Fruit fly (Drosophila melanogaster) whole organism, pupa: ENCODE data around the gene Rh4.

Experiments
- CG10348 ChIP-seq: fragments of 200-800 bp; sonication (Bioruptor generic); IDR thresholded peaks from 2 replicates; pipeline ENCODE4 v1.3.6; 2022; ENCODE audit warnings: missing biosample characterization, missing genetic modification characterization
- CG12605 ChIP-seq: fragments of 200-800 bp; sonication (Bioruptor generic); IDR thresholded peaks from 2 replicates; pipeline ENCODE4 v1.3.6; 2022; ENCODE audit warnings: missing biosample characterization, missing genetic modification characterization
- CG13204 ChIP-seq: fragments of 200-800 bp; sonication (Bioruptor generic); optimal IDR thresholded peaks from 2 replicates; lab custom pipeline; 2018; ENCODE audit warnings: missing biosample characterization, mild to moderate bottlenecking, missing genetic modification characterization, moderate library complexity
- CG14655 ChIP-seq: fragments of 200-800 bp; sonication (Bioruptor generic); optimal IDR thresholded peaks from 3 replicates; lab custom pipeline; 2017; ENCODE audit warnings: mild to moderate bottlenecking, missing biosample characterization, missing genetic modification reagents, missing genetic modification characterization
- CG15710 ChIP-seq: fragments of 200-800 bp; sonication (Bioruptor generic); optimal IDR thresholded peaks from 2 replicates; lab custom pipeline; 2018; ENCODE audit warnings: missing biosample characterization, mild to moderate bottlenecking, missing genetic modification characterization, moderate library complexity
- CG17806 ChIP-seq: fragments of 200-800 bp; sonication (Bioruptor generic); optimal IDR thresholded peaks from 2 replicates; lab custom pipeline; 2018; ENCODE audit warnings: missing biosample characterization, mild to moderate bottlenecking, missing genetic modification characterization, moderate library complexity
- CG32121 ChIP-seq: fragments of 200-800 bp; sonication (Bioruptor generic); IDR thresholded peaks from 2 replicates; pipeline ENCODE4 v1.3.6; 2022; ENCODE audit warnings: missing biosample characterization, missing genetic modification characterization
- CG34367 ChIP-seq: fragments of 200-800 bp; sonication (Bioruptor generic); optimal IDR thresholded peaks from 2 replicates; lab custom pipeline; 2018; ENCODE audit warnings: missing biosample characterization, mild to moderate bottlenecking, missing genetic modification characterization
- CG4496 ChIP-seq: fragments of 200-800 bp; sonication (Bioruptor generic); IDR thresholded peaks from 3 replicates; pipeline ENCODE4 v1.3.6; 2022; ENCODE audit warnings: missing biosample characterization, missing genetic modification characterization
- CG8159 ChIP-seq: fragments of 200-800 bp; sonication (Bioruptor generic); optimal IDR thresholded peaks from 3 replicates; lab custom pipeline; 2018; ENCODE audit warnings: missing biosample characterization, mild to moderate bottlenecking, missing genetic modification characterization, moderate library complexity
- CG8301 ChIP-seq: fragments of 200-800 bp; sonication (Bioruptor generic); optimal IDR thresholded peaks from 2 replicates; lab custom pipeline; 2018; ENCODE audit warnings: missing biosample characterization, mild to moderate bottlenecking, missing genetic modification characterization
- CG9948 ChIP-seq: fragments of 200-800 bp; sonication (Bioruptor generic); optimal IDR thresholded peaks from 2 replicates; lab custom pipeline; 2018; ENCODE audit warnings: missing biosample characterization, mild to moderate bottlenecking, missing genetic modification characterization, moderate library complexity
- D1 ChIP-seq: fragments of 200-800 bp; sonication (Bioruptor generic); optimal IDR thresholded peaks from 2 replicates; lab custom pipeline; 2018; ENCODE audit warnings: missing biosample characterization, mild to moderate bottlenecking, missing genetic modification characterization, moderate library complexity
- EcR ChIP-seq: fragments of 200-800 bp; sonication (Bioruptor generic); optimal IDR thresholded peaks from 3 replicates; lab custom pipeline; 2019; ENCODE audit warnings: missing biosample characterization, missing genetic modification characterization, mild to moderate bottlenecking, moderate library complexity, missing genetic modification reagents
- Ets98B ChIP-seq: fragments of 200-800 bp; sonication (Bioruptor generic); IDR thresholded peaks from 2 replicates; pipeline ENCODE4 v1.3.6; 2022; ENCODE audit warnings: missing biosample characterization, missing genetic modification characterization
- Pif1A ChIP-seq: fragments of 200-800 bp; sonication (Bioruptor generic); optimal IDR thresholded peaks from 3 replicates; lab custom pipeline; 2016; ENCODE audit warnings: missing biosample characterization, missing genetic modification characterization
- Pif1B ChIP-seq: fragments of 200-800 bp; sonication (Bioruptor generic); optimal IDR thresholded peaks from 3 replicates; lab custom pipeline; 2016; ENCODE audit warnings: missing biosample characterization, missing genetic modification characterization
- Snoo ChIP-seq: fragments of 200-800 bp; sonication (Bioruptor generic); optimal IDR thresholded peaks from 3 replicates; lab custom pipeline; 2017; ENCODE audit warnings: missing biosample characterization, mild to moderate bottlenecking, missing genetic modification characterization, inconsistent platforms
- fd96Ca ChIP-seq: fragments of 200-800 bp; sonication (Bioruptor generic); IDR thresholded peaks from 3 replicates; pipeline ENCODE4 v1.3.6; 2022; ENCODE audit warnings: missing biosample characterization, missing genetic modification characterization
- gl ChIP-seq: fragments of 200-800 bp; sonication (Bioruptor generic); optimal IDR thresholded peaks from 2 replicates; lab custom pipeline; 2018; ENCODE audit warnings: missing biosample characterization, mild to moderate bottlenecking, missing genetic modification characterization
- rn ChIP-seq: fragments of 200-800 bp; sonication (Bioruptor generic); IDR thresholded peaks from 2 replicates; pipeline ENCODE4 v1.3.6; 2022; ENCODE audit warnings: missing biosample characterization, missing genetic modification characterization

Gene Rh4

dm6 chr3L:16842952-16843351 lies 19.4 kb downstream of the Rh4 start:
- TF ChIP-seq D1 (tag; lab: Kevin White, UChicago), result no peak
- TF ChIP-seq fd96Ca (GFP tag; lab: Robert Waterston, UW), result no peak
- no peak for TF ChIP-seq CG14655 (GFP tag; lab: Kevin White, UChicago)
- no peak for TF ChIP-seq Snoo (tag; lab: Kevin White, UChicago)
- no peak for TF ChIP-seq Pif1B (GFP tag; lab: Kevin White, UChicago)
- no peak for TF ChIP-seq Pif1A (GFP tag; lab: Kevin White, UChicago)

dm6 chr3L:16842087-16842567 lies 20.2 kb downstream of the Rh4 start, which contains the start of gene TSG101:
Gene TSG101, plus strand, starts transcription at chr3L:16842294.
- TF ChIP-seq Pif1A (GFP tag; lab: Kevin White, UChicago) (no peak), CG4496 (GFP tag; lab: Robert Waterston, UW) (no peak), CG15710 (tag; lab: Kevin White, UChicago) (no peak), CG34367 (no peak), CG10348 (GFP tag; lab: Robert Waterston, UW) (no peak)

dm6 chr3L:16840540-16840939 lies 21.8 kb downstream of the Rh4 start:
- TF ChIP-seq CG8159 (tag; lab: Kevin White, UChicago), result peak; percentile 31
- no peak for TF ChIP-seq rn (GFP tag; lab: Robert Waterston, UW)

- TF ChIP-seq CG9948 (tag; lab: Kevin White, UChicago) (no peak), Pif1B (GFP tag; lab: Kevin White, UChicago) (no peak), CG4496 (GFP tag; lab: Robert Waterston, UW) (no peak), CG13204 (GFP tag; lab: Kevin White, UChicago) (no peak), CG8301 (tag; lab: Kevin White, UChicago) (no peak), CG17806 (tag; lab: Kevin White, UChicago) (no peak), CG12605 (GFP tag; lab: Robert Waterston, UW) (no peak), fd96Ca (GFP tag; lab: Robert Waterston, UW) (no peak), Pif1A (GFP tag; lab: Kevin White, UChicago) (no peak), CG15710 (tag; lab: Kevin White, UChicago) (no peak), CG32121 (no peak), D1 (tag; lab: Kevin White, UChicago) (no peak), Ets98B (GFP tag; lab: Robert Waterston, UW) (no peak), EcR (GFP tag; lab: Kevin White, UChicago) (no peak), CG34367 (no peak), CG14655 (GFP tag; lab: Kevin White, UChicago) (no peak)
These were observed 25.6 kb downstream of the Rh4 start for dm6 chr3L:16836732-16837131.

dm6 chr3L:16829983-16830382 lies 32.3 kb downstream of the Rh4 start:
- TF ChIP-seq CG8301 (tag; lab: Kevin White, UChicago) (no peak), CG32121 (no peak), gl (tag; lab: Kevin White, UChicago) (no peak), CG13204 (GFP tag; lab: Kevin White, UChicago) (no peak), EcR (GFP tag; lab: Kevin White, UChicago) (peak; percentile 69), CG9948 (tag; lab: Kevin White, UChicago) (no peak)
- TF ChIP-seq, all 21 proteins: peak for 1

- TF ChIP-seq CG14655 (GFP tag; lab: Kevin White, UChicago), result no peak
- TF ChIP-seq CG12605 (GFP tag; lab: Robert Waterston, UW), result no peak
- no peak for TF ChIP-seq Snoo (tag; lab: Kevin White, UChicago)
- no peak for TF ChIP-seq CG10348 (GFP tag; lab: Robert Waterston, UW)
- no peak for TF ChIP-seq CG15710 (tag; lab: Kevin White, UChicago)
- no peak for TF ChIP-seq CG17806 (tag; lab: Kevin White, UChicago)
- no peak for TF ChIP-seq CG34367
- no peak for TF ChIP-seq fd96Ca (GFP tag; lab: Robert Waterston, UW)
- no peak for TF ChIP-seq Pif1B (GFP tag; lab: Kevin White, UChicago)
- no peak for TF ChIP-seq Pif1A (GFP tag; lab: Kevin White, UChicago)
- TF ChIP-seq CG4496 (GFP tag; lab: Robert Waterston, UW), result no peak
- no peak for TF ChIP-seq EcR (GFP tag; lab: Kevin White, UChicago)
These were observed 33.4 kb downstream of the Rh4 start, which contains the start of gene CG13024 for dm6 chr3L:16828967-16829366. Gene CG13024, minus strand, starts transcription at chr3L:16829074.

- TF ChIP-seq CG15710 (tag; lab: Kevin White, UChicago) (peak; percentile 30), CG4496 (GFP tag; lab: Robert Waterston, UW) (no peak), CG8301 (tag; lab: Kevin White, UChicago) (no peak), EcR (GFP tag; lab: Kevin White, UChicago) (no peak), CG10348 (GFP tag; lab: Robert Waterston, UW) (no peak), CG14655 (GFP tag; lab: Kevin White, UChicago) (peak; percentile 21), gl (tag; lab: Kevin White, UChicago) (no peak), Pif1B (GFP tag; lab: Kevin White, UChicago) (no peak), CG8159 (tag; lab: Kevin White, UChicago) (peak; percentile 18), CG32121 (no peak), CG12605 (GFP tag; lab: Robert Waterston, UW) (no peak)
- TF ChIP-seq, all 21 proteins: peak for 3
These were observed 37.1 kb downstream of the Rh4 start for dm6 chr3L:16825195-16825594.
